Worm (Caenorhabditis elegans) whole organism, early embryonic: ENCODE measurements around the gene ccf-1.

Source experiments
- F13C5.2 ChIP-seq: sonication (generic microtip); optimal IDR thresholded peaks from 2 replicates; lab custom pipeline; 2017; ENCODE audit warnings: mild to moderate bottlenecking, missing genetic modification characterization, inconsistent platforms, missing compliant biosample characterization
- ama-1 ChIP-seq: fragments of 150-350 bp; optimal IDR thresholded peaks from 2 replicates; lab custom pipeline; 2014
- ceh-13 ChIP-seq: fragments of 200-800 bp; sonication (Bioruptor generic); optimal IDR thresholded peaks from 2 replicates; lab custom pipeline; 2018; ENCODE audit warnings: mild to moderate bottlenecking, missing genetic modification characterization, missing compliant biosample characterization
- ceh-36 ChIP-seq: sonication (generic microtip); optimal IDR thresholded peaks from 2 replicates; lab custom pipeline; 2016; ENCODE audit warnings: missing genetic modification characterization, inconsistent platforms, missing compliant biosample characterization
- hmbx-1 ChIP-seq: sonication (generic microtip); optimal IDR thresholded peaks from 2 replicates; lab custom pipeline; 2016; ENCODE audit warnings: mild to moderate bottlenecking, missing genetic modification characterization, missing compliant biosample characterization
- hmg-4 ChIP-seq: fragments of 200-800 bp; sonication (Bioruptor generic); optimal IDR thresholded peaks from 2 replicates; lab custom pipeline; 2018; ENCODE audit warnings: mild to moderate bottlenecking, missing genetic modification characterization, missing compliant biosample characterization
- hnd-1 ChIP-seq: sonication (generic microtip); optimal IDR thresholded peaks from 2 replicates; lab custom pipeline; 2016; ENCODE audit warnings: missing genetic modification characterization, missing compliant biosample characterization
- pes-1 ChIP-seq: fragments of 200-800 bp; sonication (Bioruptor generic); IDR thresholded peaks from 2 replicates; pipeline ENCODE4 v1.3.6; 2022; ENCODE audit warnings: missing genetic modification reagents, missing genetic modification characterization, missing compliant biosample characterization
- scrt-1 ChIP-seq: fragments of 200-800 bp; sonication (Bioruptor generic); IDR thresholded peaks from 2 replicates; pipeline ENCODE4 v1.3.6; 2022; ENCODE audit warnings: missing genetic modification characterization, missing compliant biosample characterization
- sea-1 ChIP-seq: fragments of 200-800 bp; sonication (Bioruptor generic); conservative IDR thresholded peaks from 2 replicates; pipeline ENCODE4 v1.3.6; 2022; ENCODE audit warnings: missing genetic modification characterization, missing compliant biosample characterization
- tbx-11 ChIP-seq: fragments of 200-800 bp; sonication (Bioruptor generic); IDR thresholded peaks from 2 replicates; pipeline ENCODE4 v1.3.6; 2022; ENCODE audit warnings: missing genetic modification characterization, missing compliant biosample characterization

ce11 chrIII:11918247-11918769 lies 1.7 kb downstream of the ccf-1 start, which contains the start of gene znf-593:
- TF ChIP-seq F13C5.2 (tag; lab: Kevin White, UChicago) (no peak), hmbx-1 (tag; lab: Kevin White, UChicago) (no peak), ceh-13 (GFP tag; lab: Kevin White, UChicago) (no peak), sea-1 (GFP tag; lab: Robert Waterston, UW) (0 out of 2 replicates have a peak, but pooled peaks have one; percentile 24), hmg-4 (GFP tag; lab: Kevin White, UChicago) (no peak), ama-1 (lab: Kevin White, UChicago) (peak; percentile 81), scrt-1 (no peak), tbx-11 (GFP tag; lab: Robert Waterston, UW) (no peak), ceh-36 (tag; lab: Kevin White, UChicago) (no peak), pes-1 (GFP tag; lab: Robert Waterston, UW) (no peak), hnd-1 (tag; lab: Kevin White, UChicago) (no peak)
